Fruit fly (Drosophila melanogaster) whole organism, embryonic: ENCODE data around the gene Smvt.

Experiments
- Asciz ChIP-seq: fragments of 200-800 bp; sonication (Bioruptor generic); optimal IDR thresholded peaks from 2 replicates; lab custom pipeline; 2017; ENCODE audit warnings: missing biosample characterization, mild to moderate bottlenecking, missing genetic modification characterization, missing genetic modification reagents
- Bgb ChIP-seq: fragments of 200-800 bp; sonication (Bioruptor generic); IDR thresholded peaks from 2 replicates; pipeline ENCODE4 v1.3.6; 2022; ENCODE audit warnings: missing biosample characterization, missing genetic modification characterization; ENCODE audit not compliant: partially characterized antibody
- CG10431 ChIP-seq: fragments of 200-800 bp; sonication (Bioruptor generic); optimal IDR thresholded peaks from 3 replicates; lab custom pipeline; 2018; ENCODE audit warnings: missing biosample characterization, mild to moderate bottlenecking, missing genetic modification characterization
- CG11504 ChIP-seq: fragments of 200-800 bp; sonication (Bioruptor generic); optimal IDR thresholded peaks from 3 replicates; lab custom pipeline; 2019; ENCODE audit warnings: missing biosample characterization, mild to moderate bottlenecking, missing genetic modification characterization, moderate library complexity
- CG13287 ChIP-seq: fragments of 200-800 bp; sonication (Bioruptor generic); IDR thresholded peaks from 2 replicates; pipeline ENCODE4 v1.3.6; 2022; ENCODE audit warnings: missing biosample characterization, missing genetic modification characterization; ENCODE audit not compliant: partially characterized antibody
- CG13894 ChIP-seq: fragments of 200-800 bp; sonication (Bioruptor generic); optimal IDR thresholded peaks from 3 replicates; lab custom pipeline; 2018; ENCODE audit warnings: missing biosample characterization, mild to moderate bottlenecking, missing genetic modification characterization, moderate library complexity
- CG14710 ChIP-seq: fragments of 200-800 bp; sonication (Bioruptor generic); optimal IDR thresholded peaks from 3 replicates; lab custom pipeline; 2019; ENCODE audit warnings: missing biosample characterization, mild to moderate bottlenecking, missing genetic modification characterization, moderate library complexity
- CG14860 ChIP-seq: fragments of 200-800 bp; sonication (Bioruptor generic); IDR thresholded peaks from 3 replicates; pipeline ENCODE4 v1.3.6; 2022; ENCODE audit warnings: missing biosample characterization, missing genetic modification characterization; ENCODE audit not compliant: partially characterized antibody
- CG15514 ChIP-seq: fragments of 200-800 bp; sonication (Bioruptor generic); optimal IDR thresholded peaks from 3 replicates; lab custom pipeline; 2017; ENCODE audit warnings: missing biosample characterization, missing genetic modification characterization, mild to moderate bottlenecking, moderate library complexity, missing genetic modification reagents
- CG1603 ChIP-seq: fragments of 200-800 bp; sonication (Bioruptor generic); optimal IDR thresholded peaks from 2 replicates; lab custom pipeline; 2019; ENCODE audit warnings: missing biosample characterization, mild to moderate bottlenecking, missing genetic modification characterization, moderate library complexity
- CG17802 ChIP-seq: fragments of 200-800 bp; sonication (Bioruptor generic); optimal IDR thresholded peaks from 2 replicates; lab custom pipeline; 2018; ENCODE audit warnings: missing biosample characterization, mild to moderate bottlenecking, missing genetic modification characterization, moderate library complexity
- CG17829 ChIP-seq: fragments of 200-800 bp; optimal IDR thresholded peaks from 2 replicates; lab custom pipeline; 2019; ENCODE audit warnings: missing biosample characterization, mild to moderate bottlenecking, missing genetic modification characterization, moderate library complexity
- CG2116 ChIP-seq: fragments of 200-800 bp; sonication (Bioruptor generic); optimal IDR thresholded peaks from 3 replicates; lab custom pipeline; 2018; ENCODE audit warnings: missing biosample characterization, mild to moderate bottlenecking, missing genetic modification characterization
- CG30020 ChIP-seq: fragments of 200-800 bp; optimal IDR thresholded peaks from 2 replicates; lab custom pipeline; 2019; ENCODE audit warnings: missing biosample characterization, mild to moderate bottlenecking, missing genetic modification characterization, moderate library complexity
- CG34422 ChIP-seq: fragments of 200-800 bp; sonication (Bioruptor generic); IDR thresholded peaks from 3 replicates; pipeline ENCODE4 v1.3.6; 2022; ENCODE audit warnings: missing biosample characterization, missing genetic modification characterization
- CG6689 ChIP-seq: fragments of 200-800 bp; sonication (Bioruptor generic); IDR thresholded peaks from 2 replicates; pipeline ENCODE4 v1.3.6; 2022; ENCODE audit warnings: missing biosample characterization, missing genetic modification characterization
- CG6791 ChIP-seq: fragments of 200-800 bp; sonication (Bioruptor generic); IDR thresholded peaks from 3 replicates; pipeline ENCODE4 v1.3.6; 2022; ENCODE audit warnings: missing biosample characterization, missing genetic modification characterization; ENCODE audit not compliant: partially characterized antibody
- CG9437 ChIP-seq: fragments of 200-800 bp; sonication (Bioruptor generic); optimal IDR thresholded peaks from 2 replicates; lab custom pipeline; 2018; ENCODE audit warnings: missing biosample characterization, mild to moderate bottlenecking, missing genetic modification characterization
- CG9797 ChIP-seq: fragments of 200-800 bp; sonication (Bioruptor generic); optimal IDR thresholded peaks from 3 replicates; lab custom pipeline; 2018; ENCODE audit warnings: missing biosample characterization, mild to moderate bottlenecking, missing genetic modification characterization
- Dll ChIP-seq: fragments of 200-800 bp; sonication (Bioruptor generic); IDR thresholded peaks from 4 replicates; pipeline ENCODE4 v1.3.6; 2022; ENCODE audit warnings: missing biosample characterization, missing genetic modification characterization; ENCODE audit not compliant: partially characterized antibody
- Dref ChIP-seq: fragments of 200-800 bp; sonication (Bioruptor generic); IDR thresholded peaks from 2 replicates; pipeline ENCODE4 v1.3.6; 2022; ENCODE audit warnings: missing biosample characterization, missing genetic modification characterization
- Ets97D ChIP-seq: fragments of 200-800 bp; sonication (Bioruptor generic); optimal IDR thresholded peaks from 3 replicates; lab custom pipeline; 2016; ENCODE audit warnings: missing biosample characterization, missing genetic modification characterization
- HmgZ ChIP-seq: fragments of 200-800 bp; sonication (Bioruptor generic); optimal IDR thresholded peaks from 2 replicates; lab custom pipeline; 2018; ENCODE audit warnings: missing biosample characterization, mild to moderate bottlenecking, missing genetic modification characterization
- MBD-R2 ChIP-seq: fragments of 200-800 bp; sonication (Bioruptor generic); IDR thresholded peaks from 2 replicates; pipeline ENCODE4 v1.3.6; 2022; ENCODE audit warnings: missing biosample characterization, missing genetic modification characterization
- MESR4 ChIP-seq: fragments of 200-800 bp; sonication (Bioruptor generic); optimal IDR thresholded peaks from 2 replicates; lab custom pipeline; 2018; ENCODE audit warnings: missing biosample characterization, mild to moderate bottlenecking, missing genetic modification characterization, moderate library complexity
- Opbp ChIP-seq: fragments of 200-800 bp; sonication (Bioruptor generic); IDR thresholded peaks from 3 replicates; pipeline ENCODE4 v1.3.6; 2022; ENCODE audit warnings: missing biosample characterization, missing genetic modification characterization; ENCODE audit not compliant: partially characterized antibody
- Ravus ChIP-seq: fragments of 200-800 bp; sonication (Bioruptor generic); IDR thresholded peaks from 2 replicates; pipeline ENCODE4 v1.3.6; 2022; ENCODE audit warnings: missing biosample characterization, missing genetic modification characterization
- Sry-β ChIP-seq: fragments of 200-800 bp; sonication (Bioruptor generic); optimal IDR thresholded peaks from 2 replicates; lab custom pipeline; 2018; ENCODE audit warnings: missing biosample characterization, mild to moderate bottlenecking, missing genetic modification characterization, moderate library complexity
- YL-1 ChIP-seq: fragments of 200-800 bp; sonication (Bioruptor generic); optimal IDR thresholded peaks from 3 replicates; lab custom pipeline; 2017; ENCODE audit warnings: missing biosample characterization, mild to moderate bottlenecking, missing genetic modification characterization
- amos ChIP-seq: fragments of 200-800 bp; sonication (Bioruptor generic); IDR thresholded peaks from 2 replicates; pipeline ENCODE4 v1.3.6; 2022; ENCODE audit warnings: missing biosample characterization, missing genetic modification characterization; ENCODE audit not compliant: partially characterized antibody
- bbx ChIP-seq: fragments of 200-800 bp; sonication (Bioruptor generic); IDR thresholded peaks from 2 replicates; pipeline ENCODE4 v1.3.6; 2022; ENCODE audit warnings: missing biosample characterization, missing genetic modification characterization; ENCODE audit not compliant: partially characterized antibody
- chif ChIP-seq, 2 experiments: fragments of 200-800 bp; sonication (Bioruptor generic); optimal IDR thresholded peaks; 3 replicates each; lab custom pipeline; 2016; ENCODE audit warnings: missing biosample characterization in 2 of 2, missing genetic modification characterization in 2 of 2
- chn ChIP-seq: fragments of 200-800 bp; sonication (Bioruptor generic); optimal IDR thresholded peaks from 2 replicates; lab custom pipeline; 2016; ENCODE audit warnings: missing biosample characterization, missing genetic modification characterization
- gfzf ChIP-seq: fragments of 200-800 bp; sonication (Bioruptor generic); optimal IDR thresholded peaks from 2 replicates; lab custom pipeline; 2016; ENCODE audit warnings: missing biosample characterization, mild to moderate bottlenecking, missing genetic modification characterization, moderate library complexity
- hbn ChIP-seq: fragments of 200-800 bp; sonication (Bioruptor generic); IDR thresholded peaks from 2 replicates; pipeline ENCODE4 v1.3.6; 2022; ENCODE audit warnings: missing biosample characterization, missing genetic modification characterization; ENCODE audit not compliant: partially characterized antibody
- knrl ChIP-seq: fragments of 200-800 bp; sonication (Bioruptor generic); IDR thresholded peaks from 3 replicates; pipeline ENCODE4 v1.3.6; 2022; ENCODE audit warnings: missing biosample characterization, missing genetic modification characterization; ENCODE audit not compliant: partially characterized antibody
- lab ChIP-seq: fragments of 200-800 bp; sonication (Bioruptor generic); optimal IDR thresholded peaks from 3 replicates; lab custom pipeline; 2017; ENCODE audit warnings: missing biosample characterization, missing genetic modification characterization, mild to moderate bottlenecking, moderate library complexity, missing genetic modification reagents
- mld ChIP-seq: fragments of 200-800 bp; sonication (Bioruptor generic); IDR thresholded peaks from 3 replicates; pipeline ENCODE4 v1.3.6; 2022; ENCODE audit warnings: missing biosample characterization, missing genetic modification characterization; ENCODE audit not compliant: partially characterized antibody
- oc ChIP-seq: fragments of 200-800 bp; sonication (Bioruptor generic); optimal IDR thresholded peaks from 2 replicates; lab custom pipeline; 2018; ENCODE audit warnings: missing biosample characterization, mild to moderate bottlenecking, missing genetic modification characterization, moderate library complexity
- pzg ChIP-seq: fragments of 200-800 bp; sonication (Bioruptor generic); optimal IDR thresholded peaks from 3 replicates; lab custom pipeline; 2018; ENCODE audit warnings: missing biosample characterization, mild to moderate bottlenecking, missing genetic modification characterization, moderate library complexity
- sens ChIP-seq: fragments of 200-800 bp; sonication (Bioruptor generic); peaks from one replicate; lab custom pipeline; 2016; ENCODE audit warnings: missing biosample characterization, missing genetic modification characterization
- sens-2 ChIP-seq: fragments of 200-800 bp; sonication (Bioruptor generic); IDR thresholded peaks from 2 replicates; pipeline ENCODE4 v1.3.6; 2022; ENCODE audit warnings: missing biosample characterization, missing genetic modification characterization
- ssp ChIP-seq: fragments of 200-800 bp; sonication (Bioruptor generic); IDR thresholded peaks from 2 replicates; pipeline ENCODE4 v1.3.6; 2022; ENCODE audit warnings: missing biosample characterization, missing genetic modification characterization
- tin ChIP-seq: fragments of 200-800 bp; sonication (Bioruptor generic); optimal IDR thresholded peaks from 3 replicates; lab custom pipeline; 2016; ENCODE audit warnings: missing biosample characterization, missing genetic modification characterization
- unc-4 ChIP-seq: fragments of 200-800 bp; sonication (Bioruptor generic); IDR thresholded peaks from 2 replicates; pipeline ENCODE4 v1.3.6; 2022; ENCODE audit warnings: missing biosample characterization, missing genetic modification characterization; ENCODE audit not compliant: partially characterized antibody
- zen ChIP-seq: fragments of 200-800 bp; sonication (Bioruptor generic); optimal IDR thresholded peaks from 3 replicates; lab custom pipeline; 2018; ENCODE audit warnings: missing biosample characterization, mild to moderate bottlenecking, missing genetic modification characterization, moderate library complexity

Gene Smvt

dm6 chr3R:31738060-31738619 lies 23.2 kb downstream of the Smvt start, which contains the start of gene eEF1alpha2 (continued):
- TF ChIP-seq ssp (peak; percentile 33; the same call in 1 of the 2 replicates), unc-4 (0 out of 2 replicates have a peak, but pooled peaks have one; percentile 33), chif (GFP tag; optimal IDR thresholded peaks at IDR 0.05; lab: Kevin White, UChicago) (no peak), gfzf (GFP tag; lab: Kevin White, UChicago) (peak; percentile 3), CG1603 (peak; percentile 12), Sry-β (peak; percentile 31), CG17802 (tag; lab: Kevin White, UChicago) (peak; percentile 95), Ets97D (peak; percentile 46), Dll (GFP tag; lab: Robert Waterston, UW) (0 out of 4 replicates have a peak, but pooled peaks have one; percentile 42), CG15514 (GFP tag; lab: Kevin White, UChicago) (peak; percentile 98), sens-2 (GFP tag; lab: Robert Waterston, UW) (no peak), bbx (GFP tag; lab: Robert Waterston, UW) (0 out of 2 replicates have a peak, but pooled peaks have one; percentile 8), knrl (GFP tag; lab: Robert Waterston, UW) (peak; percentile 43; the same call in 2 of the 3 replicates), CG10431 (peak; percentile 94), chn (no peak), CG6689 (GFP tag; lab: Robert Waterston, UW) (peak; percentile 23; the same call in 1 of the 2 replicates), lab (GFP tag; lab: Kevin White, UChicago) (no peak), sens (peak; percentile 49), pzg (GFP tag; lab: Kevin White, UChicago) (peak; percentile 12)

- TF ChIP-seq MESR4 (GFP tag; lab: Kevin White, UChicago): peak; percentile 47
- peak; percentile 28; the same call in 1 of the 2 replicates for TF ChIP-seq Bgb (GFP tag; lab: Robert Waterston, UW)
- no peak for TF ChIP-seq mld
- TF ChIP-seq zen (tag; lab: Kevin White, UChicago): peak; percentile 15
- TF ChIP-seq CG17829: peak; percentile 11
- peak; percentile 34; the same call in 1 of the 3 replicates for TF ChIP-seq CG14860 (GFP tag; lab: Robert Waterston, UW)
- TF ChIP-seq gfzf (GFP tag; lab: Kevin White, UChicago): peak; percentile 81
- TF ChIP-seq Asciz (GFP tag; lab: Kevin White, UChicago): no peak
- TF ChIP-seq CG11504 (tag; lab: Kevin White, UChicago): no peak
- TF ChIP-seq CG30020: peak; percentile 21
- TF ChIP-seq CG15514 (GFP tag; lab: Kevin White, UChicago): peak; percentile 73
- TF ChIP-seq CG34422 (GFP tag; lab: Robert Waterston, UW): peak; percentile 81; the same call in 1 of the 3 replicates
- 0 out of 2 replicates have a peak, but pooled peaks have one; percentile 33 for TF ChIP-seq hbn
- peak; percentile 62; the same call in 1 of the 3 replicates for TF ChIP-seq Opbp (GFP tag; lab: Robert Waterston, UW)
- peak; percentile 70 for TF ChIP-seq Dref
- TF ChIP-seq chif (GFP tag; optimal IDR thresholded peaks at IDR 0.05; lab: Kevin White, UChicago): no peak
- TF ChIP-seq CG9437 (GFP tag; lab: Kevin White, UChicago): peak; percentile 7
- TF ChIP-seq CG6791 (GFP tag; lab: Robert Waterston, UW): 0 out of 3 replicates have a peak, but pooled peaks have one; percentile 33
- no peak for TF ChIP-seq Ravus (GFP tag; lab: Robert Waterston, UW)
- TF ChIP-seq YL-1 (GFP tag; lab: Kevin White, UChicago): peak; percentile 85
- TF ChIP-seq amos: peak; percentile 7; the same call in 1 of the 2 replicates
- peak; percentile 25 for TF ChIP-seq CG14710 (tag; lab: Kevin White, UChicago)
- peak; percentile 76 for TF ChIP-seq CG13287
- no peak for TF ChIP-seq tin (GFP tag; lab: Kevin White, UChicago)
- peak; percentile 24 for TF ChIP-seq CG2116 (GFP tag; lab: Kevin White, UChicago)
- no peak for TF ChIP-seq oc (tag; lab: Kevin White, UChicago)
- TF ChIP-seq HmgZ: peak; percentile 22
- TF ChIP-seq CG9797: peak; percentile 84
- TF ChIP-seq MBD-R2 (GFP tag; lab: Robert Waterston, UW): peak; percentile 80
- no peak for TF ChIP-seq CG13894 (tag; lab: Kevin White, UChicago)
These were observed 24.6 kb downstream of the Smvt start, which contains the start of the genes CstF50 and CG11563 for dm6 chr3R:31736776-31737175. CstF50 (minus strand) TSS chr3R:31736963. CG11563 (plus strand) TSS chr3R:31737035.
